Worm (Caenorhabditis elegans) whole organism, L3 larva: ENCODE data around the gene pst-1.

Experiments used
- mdl-1 ChIP-seq: fragments of 150-350 bp; optimal IDR thresholded peaks from 2 replicates; lab custom pipeline; 2014; ENCODE audit warnings: missing biosample characterization, missing genetic modification characterization
- nhr-67 ChIP-seq: fragments of 150-350 bp; optimal IDR thresholded peaks from 2 replicates; lab custom pipeline; 2014; ENCODE audit warnings: missing biosample characterization, missing genetic modification characterization
- nhr-76 ChIP-seq: fragments of 150-350 bp; sonication (generic microtip); optimal IDR thresholded peaks from 5 replicates; lab custom pipeline; 2014; ENCODE audit warnings: missing biosample characterization, missing genetic modification characterization
- nhr-77 ChIP-seq: fragments of 150-350 bp; optimal IDR thresholded peaks from 2 replicates; lab custom pipeline; 2014; ENCODE audit warnings: missing biosample characterization, missing genetic modification characterization
- tbx-2 ChIP-seq: sonication (generic microtip); optimal IDR thresholded peaks from 2 replicates; lab custom pipeline; 2016; ENCODE audit warnings: mild to moderate bottlenecking, missing genetic modification characterization, missing compliant biosample characterization
- ztf-4 ChIP-seq: fragments of 150-350 bp; optimal IDR thresholded peaks from 2 replicates; lab custom pipeline; 2014; ENCODE audit warnings: missing biosample characterization, missing genetic modification characterization

- TF ChIP-seq nhr-77 (tag; lab: Kevin White, UChicago) = no peak
- no peak for TF ChIP-seq ztf-4 (tag; lab: Kevin White, UChicago)
- TF ChIP-seq mdl-1 (tag; lab: Kevin White, UChicago) = no peak
- TF ChIP-seq nhr-67 = no peak
- no peak for TF ChIP-seq nhr-76 (tag; lab: Kevin White, UChicago)
- no peak for TF ChIP-seq tbx-2
Observed at ce11 chrV:5955627-5956026, 12.4 kb downstream of the pst-1 start.
